Worm (Caenorhabditis elegans) whole organism, L4 larva: ENCODE results near the gene bckd-1A.

ENCODE experiments used
- ZK546.5 ChIP-seq, 2 experiments: sonication (generic microtip); optimal IDR thresholded peaks; 2 replicates each; lab custom pipeline; 2017; ENCODE audit warnings: missing biosample characterization in 2 of 2, missing genetic modification characterization in 2 of 2
- mdl-1 ChIP-seq, 2 experiments: fragments of 150-350 bp in 1 of 2; sonication (generic microtip) in 1 of 2; optimal IDR thresholded peaks; 2 replicates each; lab custom pipeline; 2014 to 2017; ENCODE audit warnings: missing biosample characterization in 2 of 2, missing genetic modification characterization in 2 of 2
- nhr-11 ChIP-seq: fragments of 150-350 bp; optimal IDR thresholded peaks from 2 replicates; lab custom pipeline; 2014; ENCODE audit warnings: missing biosample characterization, missing genetic modification characterization
- nhr-25 ChIP-seq: sonication (generic microtip); optimal IDR thresholded peaks from 2 replicates; lab custom pipeline; 2017; ENCODE audit warnings: missing genetic modification characterization, mild to moderate bottlenecking, missing compliant biosample characterization, antibody characterized with exemption, moderate library complexity, borderline replicate concordance; ENCODE audit not compliant: insufficient read depth
- rbr-2 ChIP-seq: sonication (generic microtip); optimal IDR thresholded peaks from 2 replicates; lab custom pipeline; 2016; ENCODE audit warnings: missing genotype, missing genetic modification characterization, missing compliant biosample characterization

ce11 chrIII:13019547-13020098 is 47.3 kb upstream of the bckd-1A start:
- TF ChIP-seq nhr-11 (tag; lab: Kevin White, UChicago) (no peak), nhr-25 (tag; lab: Kevin White, UChicago) (no peak), rbr-2 (tag; lab: Kevin White, UChicago) (no peak), ZK546.5 (tag; optimal IDR thresholded peaks at IDR 0.05; lab: Kevin White, UChicago) (no peak), mdl-1 (tag; optimal IDR thresholded peaks at IDR 0.05; lab: Kevin White, UChicago) (no peak)
